Fruit fly (Drosophila melanogaster) whole organism: ENCODE results near the gene Cyfip.

ENCODE experiments used
- CG8478 ChIP-seq: fragments of >200 bp; optimal IDR thresholded peaks from 2 replicates; lab custom pipeline; 2018; ENCODE audit warnings: inconsistent platforms
- Dll ChIP-seq: fragments of >200 bp; optimal IDR thresholded peaks from 2 replicates; lab custom pipeline; 2017
- EcR ChIP-seq, 2 experiments: fragments of >200 bp; optimal IDR thresholded peaks; 2 replicates each; lab custom pipeline; 2017; ENCODE audit warnings: missing biosample characterization in 2 of 2, missing genetic modification characterization in 2 of 2, missing genetic modification reagents in 2 of 2
- pan ChIP-seq: fragments of >200 bp; optimal IDR thresholded peaks from 2 replicates; lab custom pipeline; 2017
- psq ChIP-seq: fragments of >200 bp; optimal IDR thresholded peaks from 2 replicates; lab custom pipeline; 2017
- usp ChIP-seq: fragments of >200 bp; optimal IDR thresholded peaks from 2 replicates; lab custom pipeline; 2017; ENCODE audit warnings: missing biosample characterization, missing genetic modification characterization, mixed read lengths

DNA sequence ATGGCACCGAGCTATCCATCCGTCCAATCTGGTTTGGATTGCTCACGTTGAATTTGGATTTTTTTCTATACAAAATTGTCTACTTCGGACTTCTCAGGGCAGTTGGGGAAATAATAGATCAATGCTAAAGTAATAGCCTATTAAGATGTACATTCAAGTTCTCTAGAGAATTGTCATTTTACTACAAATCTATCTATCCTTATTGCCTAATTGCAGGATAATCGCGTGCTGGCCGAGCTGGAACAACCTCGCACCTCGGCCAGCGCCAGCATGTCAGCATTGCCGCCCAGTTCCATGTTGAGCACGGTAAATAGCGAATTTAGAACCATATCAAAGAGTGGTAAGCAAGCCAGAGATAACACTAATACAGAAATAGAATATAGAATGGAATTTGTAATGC, 49.8 kb downstream of the Cyfip start, which contains the start of gene h-cup:
- TF ChIP-seq Dll (lab: Kevin White, UChicago) (no peak), CG8478 (lab: Kevin White, UChicago) (no peak), usp (GFP tag; lab: Kevin White, UChicago) (no peak), EcR (GFP tag; optimal IDR thresholded peaks at IDR 0.05; lab: Kevin White, UChicago) (no peak), pan (lab: Kevin White, UChicago) (no peak), psq (lab: Kevin White, UChicago) (no peak)
